Fruit fly (Drosophila melanogaster) whole organism, adult: ENCODE data around the gene CG18661.

Source experiments
- CG12768 ChIP-seq: fragments of 200-800 bp; sonication (Bioruptor generic); optimal IDR thresholded peaks from 2 replicates; lab custom pipeline; 2017; ENCODE audit warnings: missing biosample characterization, missing genetic modification characterization, mild to moderate bottlenecking, moderate library complexity, missing genetic modification reagents
- CG5204 ChIP-seq: fragments of 200-800 bp; sonication (Bioruptor generic); optimal IDR thresholded peaks from 2 replicates; lab custom pipeline; 2016; ENCODE audit warnings: missing biosample characterization, missing genetic modification characterization
- CG7101 ChIP-seq: fragments of 200-800 bp; sonication (Bioruptor generic); optimal IDR thresholded peaks from 2 replicates; lab custom pipeline; 2018; ENCODE audit warnings: missing biosample characterization, mild to moderate bottlenecking, missing genetic modification characterization, moderate library complexity
- Clk ChIP-seq: fragments of 200-800 bp; sonication (Bioruptor generic); optimal IDR thresholded peaks from 2 replicates; lab custom pipeline; 2017; ENCODE audit warnings: missing biosample characterization, missing genetic modification characterization
- Mnt ChIP-seq: fragments of 200-800 bp; sonication (Bioruptor generic); optimal IDR thresholded peaks from 2 replicates; lab custom pipeline; 2016; ENCODE audit warnings: missing biosample characterization, mild to moderate bottlenecking, missing genetic modification characterization
- cic ChIP-seq: fragments of 200-800 bp; sonication (Bioruptor generic); optimal IDR thresholded peaks from 2 replicates; lab custom pipeline; 2017; ENCODE audit warnings: missing biosample characterization, mild to moderate bottlenecking, missing genetic modification characterization, moderate library complexity
- ovo ChIP-seq: fragments of 200-800 bp; sonication (Bioruptor generic); optimal IDR thresholded peaks from 2 replicates; lab custom pipeline; 2016; ENCODE audit warnings: missing biosample characterization, missing genetic modification characterization
- toe ChIP-seq: fragments of 200-800 bp; sonication (Bioruptor generic); optimal IDR thresholded peaks from 2 replicates; lab custom pipeline; 2016; ENCODE audit warnings: missing biosample characterization, missing genetic modification characterization

dm6 chr2L:8991583-8991982 lies 5.8 kb upstream of the CG18661 start, which contains the start of gene CG9555:
- no peak for TF ChIP-seq toe (GFP tag; lab: Kevin White, UChicago)
- TF ChIP-seq CG7101 (tag; lab: Kevin White, UChicago), result no peak
- TF ChIP-seq CG12768 (GFP tag; lab: Kevin White, UChicago), result no peak
- TF ChIP-seq Clk (GFP tag; lab: Kevin White, UChicago), result no peak
- peak; percentile 56 for TF ChIP-seq Mnt (GFP tag; lab: Kevin White, UChicago)
- no peak for TF ChIP-seq CG5204
- TF ChIP-seq ovo (GFP tag; lab: Kevin White, UChicago), result no peak
- peak; percentile 36 for TF ChIP-seq cic (GFP tag; lab: Kevin White, UChicago)
